Worm (Caenorhabditis elegans) whole organism, young adult: ENCODE data around the gene T23E7.2.

Experiments
- B0261.1 ChIP-seq: sonication (generic microtip); optimal IDR thresholded peaks from 2 replicates; lab custom pipeline; 2016; ENCODE audit warnings: mild to moderate bottlenecking, missing genetic modification characterization, moderate library complexity, missing compliant biosample characterization
- C17E4.6 ChIP-seq: fragments of 200-800 bp; sonication (Bioruptor generic); IDR thresholded peaks from 2 replicates; pipeline ENCODE4 v1.3.6; 2022; ENCODE audit warnings: missing genetic modification reagents, missing genetic modification characterization, missing compliant biosample characterization
- F33H1.4 ChIP-seq: fragments of 200-800 bp; sonication (Bioruptor generic); IDR thresholded peaks from 2 replicates; pipeline ENCODE4 v1.3.6; 2022; ENCODE audit warnings: missing genetic modification reagents, missing genetic modification characterization, missing compliant biosample characterization
- F49E8.2 ChIP-seq: sonication (generic microtip); optimal IDR thresholded peaks from 3 replicates; lab custom pipeline; 2017; ENCODE audit warnings: missing genetic modification characterization, mild to moderate bottlenecking, missing compliant biosample characterization, antibody characterized with exemption, moderate library complexity; ENCODE audit not compliant: insufficient read depth
- F55B11.4 ChIP-seq: sonication (generic microtip); optimal IDR thresholded peaks from 2 replicates; lab custom pipeline; 2016; ENCODE audit warnings: missing compliant biosample characterization, missing genetic modification characterization, borderline replicate concordance; ENCODE audit not compliant: insufficient read depth
- F57C9.4 ChIP-seq: sonication (generic microtip); optimal IDR thresholded peaks from 2 replicates; lab custom pipeline; 2017; ENCODE audit warnings: mild to moderate bottlenecking, missing genetic modification characterization, missing compliant biosample characterization
- K11D2.4 ChIP-seq: fragments of 200-800 bp; sonication (Bioruptor generic); IDR thresholded peaks from 2 replicates; pipeline ENCODE4 v1.3.6; 2022; ENCODE audit warnings: missing genetic modification reagents, missing genetic modification characterization, missing compliant biosample characterization
- K12H6.12 ChIP-seq: fragments of 200-800 bp; sonication (Bioruptor generic); optimal IDR thresholded peaks from 2 replicates; lab custom pipeline; 2018; ENCODE audit warnings: mild to moderate bottlenecking, missing genetic modification characterization, missing compliant biosample characterization
- T07F8.4 ChIP-seq: sonication (generic microtip); optimal IDR thresholded peaks from 2 replicates; lab custom pipeline; 2016; ENCODE audit warnings: mild to moderate bottlenecking, missing genetic modification characterization, moderate library complexity, missing compliant biosample characterization
- T26A5.8 ChIP-seq: sonication (generic microtip); optimal IDR thresholded peaks from 2 replicates; lab custom pipeline; 2016; ENCODE audit warnings: missing genetic modification characterization, missing compliant biosample characterization
- Y53G8AR.9 ChIP-seq: fragments of 200-800 bp; sonication (Bioruptor generic); conservative IDR thresholded peaks from 2 replicates; pipeline ENCODE4 v1.3.6; 2022; ENCODE audit warnings: missing genetic modification reagents, missing genetic modification characterization, missing compliant biosample characterization
- Y79H2A.3 ChIP-seq: fragments of 200-800 bp; sonication (Bioruptor generic); conservative IDR thresholded peaks from 2 replicates; pipeline ENCODE4 v1.3.6; 2022; ENCODE audit warnings: missing genetic modification reagents, missing genetic modification characterization, missing compliant biosample characterization
- aptf-2 ChIP-seq: fragments of 200-800 bp; sonication (Bioruptor generic); conservative IDR thresholded peaks from 2 replicates; pipeline ENCODE4 v1.3.6; 2022; ENCODE audit warnings: missing genetic modification reagents, missing genetic modification characterization, missing compliant biosample characterization
- aptf-3 ChIP-seq: fragments of 200-800 bp; sonication (Bioruptor generic); IDR thresholded peaks from 2 replicates; pipeline ENCODE4 v1.3.6; 2022; ENCODE audit warnings: missing genetic modification characterization, missing compliant biosample characterization
- atf-7 ChIP-seq: sonication (generic microtip); optimal IDR thresholded peaks from 2 replicates; lab custom pipeline; 2017; ENCODE audit warnings: mild to moderate bottlenecking, missing genetic modification characterization, missing compliant biosample characterization
- athp-1 ChIP-seq: sonication (generic microtip); optimal IDR thresholded peaks from 2 replicates; lab custom pipeline; 2017; ENCODE audit warnings: mild to moderate bottlenecking, missing genetic modification characterization, missing compliant biosample characterization
- attf-3 ChIP-seq: fragments of 200-800 bp; sonication (Bioruptor generic); conservative IDR thresholded peaks from 2 replicates; pipeline ENCODE4 v1.3.6; 2022; ENCODE audit warnings: missing genetic modification reagents, missing genetic modification characterization, missing compliant biosample characterization
- cebp-2 ChIP-seq: fragments of 200-800 bp; sonication (Bioruptor generic); IDR thresholded peaks from 2 replicates; pipeline ENCODE4 v1.3.6; 2022; ENCODE audit warnings: missing genetic modification characterization, missing compliant biosample characterization
- ceh-40 ChIP-seq: fragments of 200-800 bp; sonication (Bioruptor generic); IDR thresholded peaks from 2 replicates; pipeline ENCODE4 v1.3.6; 2022; ENCODE audit warnings: missing genetic modification characterization, missing compliant biosample characterization
- ceh-58 ChIP-seq: fragments of 200-800 bp; sonication (Bioruptor generic); IDR thresholded peaks from 2 replicates; pipeline ENCODE4 v1.3.6; 2022; ENCODE audit warnings: missing genetic modification characterization, missing compliant biosample characterization
- ceh-79 ChIP-seq: sonication (generic microtip); optimal IDR thresholded peaks from 2 replicates; lab custom pipeline; 2017; ENCODE audit warnings: mild to moderate bottlenecking, missing genetic modification characterization, missing compliant biosample characterization
- die-1 ChIP-seq: sonication (generic microtip); optimal IDR thresholded peaks from 2 replicates; lab custom pipeline; 2016; ENCODE audit warnings: missing genotype, mild to moderate bottlenecking, missing genetic modification characterization, missing compliant biosample characterization
- dox-1 ChIP-seq: fragments of 200-800 bp; sonication (Bioruptor generic); IDR thresholded peaks from 2 replicates; pipeline ENCODE4 v1.3.6; 2022; ENCODE audit warnings: missing genetic modification reagents, missing genetic modification characterization, missing compliant biosample characterization
- egl-18 ChIP-seq: fragments of 200-800 bp; sonication (Bioruptor generic); IDR thresholded peaks from 2 replicates; pipeline ENCODE4 v1.3.6; 2022; ENCODE audit warnings: missing genetic modification reagents, missing genetic modification characterization, missing compliant biosample characterization
- fkh-3 ChIP-seq: sonication (generic microtip); optimal IDR thresholded peaks from 2 replicates; lab custom pipeline; 2016; ENCODE audit warnings: mild to moderate bottlenecking, missing genetic modification characterization, missing compliant biosample characterization
- gei-17 ChIP-seq: fragments of 200-800 bp; sonication (Bioruptor generic); optimal IDR thresholded peaks from 2 replicates; lab custom pipeline; 2018; ENCODE audit warnings: mild to moderate bottlenecking, missing genetic modification characterization, missing compliant biosample characterization
- him-1 ChIP-seq: sonication (generic microtip); optimal IDR thresholded peaks from 2 replicates; lab custom pipeline; 2016; ENCODE audit warnings: missing genotype, missing genetic modification reagents, missing genetic modification characterization, missing compliant biosample characterization
- hlh-12 ChIP-seq: sonication (generic microtip); optimal IDR thresholded peaks from 2 replicates; lab custom pipeline; 2016; ENCODE audit warnings: missing genetic modification characterization, missing compliant biosample characterization
- hrde-1 ChIP-seq: sonication (generic microtip); optimal IDR thresholded peaks from 2 replicates; lab custom pipeline; 2016; ENCODE audit warnings: missing genetic modification characterization, mild to moderate bottlenecking, missing compliant biosample characterization, moderate library complexity, missing genotype, missing genetic modification reagents, borderline replicate concordance
- lin-26 ChIP-seq: fragments of 200-800 bp; sonication (Bioruptor generic); IDR thresholded peaks from 2 replicates; pipeline ENCODE4 v1.3.6; 2022; ENCODE audit warnings: missing genetic modification reagents, missing genetic modification characterization, missing compliant biosample characterization
- lin-35 ChIP-seq, 3 experiments: fragments of 150-350 bp in 2 of 3; sonication (generic microtip) in 1 of 3; optimal IDR thresholded peaks; 2 replicates each; lab custom pipeline; 2014 to 2018; ENCODE audit warnings: missing biosample characterization in 3 of 3, missing genetic modification characterization in 3 of 3, missing genetic modification reagents in 3 of 3
- lin-54 ChIP-seq: fragments of 200-800 bp; sonication (Bioruptor generic); optimal IDR thresholded peaks from 2 replicates; lab custom pipeline; 2018; ENCODE audit warnings: mild to moderate bottlenecking, missing genetic modification characterization, missing compliant biosample characterization
- madf-6 ChIP-seq: fragments of 200-800 bp; sonication (Bioruptor generic); IDR thresholded peaks from 2 replicates; pipeline ENCODE4 v1.3.6; 2022; ENCODE audit warnings: missing genetic modification reagents, missing genetic modification characterization, missing compliant biosample characterization
- mel-28 ChIP-seq: sonication (generic microtip); optimal IDR thresholded peaks from 2 replicates; lab custom pipeline; 2016; ENCODE audit warnings: borderline replicate concordance, mild to moderate bottlenecking, missing genetic modification characterization, missing compliant biosample characterization
- nfyb-1 ChIP-seq: fragments of 200-800 bp; sonication (Bioruptor generic); IDR thresholded peaks from 2 replicates; pipeline ENCODE4 v1.3.6; 2022; ENCODE audit warnings: missing genetic modification reagents, missing genetic modification characterization, missing compliant biosample characterization
- nhr-120 ChIP-seq: fragments of 200-800 bp; sonication (Bioruptor generic); IDR thresholded peaks from 2 replicates; pipeline ENCODE4 v1.3.6; 2022; ENCODE audit warnings: missing genetic modification characterization, missing compliant biosample characterization
- nhr-80 ChIP-seq: sonication (generic microtip); optimal IDR thresholded peaks from 2 replicates; lab custom pipeline; 2016; ENCODE audit warnings: missing genetic modification characterization, missing compliant biosample characterization
- nhr-90 ChIP-seq: sonication (generic microtip); optimal IDR thresholded peaks from 2 replicates; lab custom pipeline; 2016; ENCODE audit warnings: missing genotype, mild to moderate bottlenecking, missing genetic modification characterization, missing compliant biosample characterization
- rec-8 ChIP-seq, 2 experiments: sonication (generic microtip); optimal IDR thresholded peaks; 2 replicates each; lab custom pipeline; 2016; ENCODE audit warnings: mild to moderate bottlenecking in 2 of 2, missing genetic modification characterization in 2 of 2, missing genetic modification reagents in 2 of 2, missing genotype in 2 of 2, missing biosample characterization in 1 of 2, missing compliant biosample characterization in 1 of 2, moderate library complexity in 1 of 2
- rpc-1 ChIP-seq, 2 experiments: fragments of 150-350 bp in 1 of 2; sonication (generic microtip) in 1 of 2; optimal IDR thresholded peaks; 2 replicates each; lab custom pipeline; 2014 to 2018; ENCODE audit warnings: missing biosample characterization in 1 of 2, missing genetic modification characterization in 1 of 2, missing genetic modification reagents in 1 of 2, missing genotype in 1 of 2
- sea-2 ChIP-seq: fragments of 200-800 bp; sonication (Bioruptor generic); IDR thresholded peaks from 2 replicates; pipeline ENCODE4 v1.3.6; 2022; ENCODE audit warnings: missing genetic modification characterization, missing compliant biosample characterization
- somi-1 ChIP-seq: fragments of 200-800 bp; sonication (Bioruptor generic); optimal IDR thresholded peaks from 2 replicates; lab custom pipeline; 2018; ENCODE audit warnings: mild to moderate bottlenecking, missing genetic modification characterization, missing compliant biosample characterization
- tlf-1 ChIP-seq: fragments of 200-800 bp; sonication (Bioruptor generic); optimal IDR thresholded peaks from 2 replicates; lab custom pipeline; 2018; ENCODE audit warnings: mild to moderate bottlenecking, missing genetic modification characterization, missing compliant biosample characterization
- unc-62 ChIP-seq: fragments of 150-350 bp; optimal IDR thresholded peaks from 2 replicates; lab custom pipeline; 2014; ENCODE audit warnings: missing biosample characterization, missing genetic modification reagents, missing genetic modification characterization
- zim-3 ChIP-seq: sonication (generic microtip); optimal IDR thresholded peaks from 2 replicates; lab custom pipeline; 2017; ENCODE audit warnings: mild to moderate bottlenecking, missing genetic modification characterization, moderate library complexity, missing compliant biosample characterization
- ztf-22 ChIP-seq: fragments of 200-800 bp; sonication (Bioruptor generic); optimal IDR thresholded peaks from 2 replicates; lab custom pipeline; 2018; ENCODE audit warnings: mild to moderate bottlenecking, missing genetic modification characterization, moderate library complexity, missing compliant biosample characterization
- ztf-25 ChIP-seq: fragments of 200-800 bp; sonication (Bioruptor generic); IDR thresholded peaks from 2 replicates; pipeline ENCODE4 v1.3.6; 2022; ENCODE audit warnings: missing genetic modification reagents, missing genetic modification characterization, missing compliant biosample characterization
- ztf-26 ChIP-seq: sonication (generic microtip); optimal IDR thresholded peaks from 2 replicates; lab custom pipeline; 2017; ENCODE audit warnings: missing genetic modification characterization, missing compliant biosample characterization
- ztf-3 ChIP-seq: fragments of 200-800 bp; sonication (Bioruptor generic); optimal IDR thresholded peaks from 2 replicates; lab custom pipeline; 2018; ENCODE audit warnings: mild to moderate bottlenecking, missing genetic modification characterization, missing compliant biosample characterization
- ztf-6 ChIP-seq: fragments of 200-800 bp; sonication (Bioruptor generic); IDR thresholded peaks from 2 replicates; pipeline ENCODE4 v1.3.6; 2022; ENCODE audit warnings: missing genetic modification reagents, missing genetic modification characterization, missing compliant biosample characterization

Gene T23E7.2

ce11 chrX:17633166-17633565, 37.7 kb upstream of the T23E7.2 start (continued):
- no peak for TF ChIP-seq B0261.1 (tag; lab: Kevin White, UChicago)
- no peak for TF ChIP-seq ztf-22
- TF ChIP-seq C17E4.6, result no peak
- no peak for TF ChIP-seq F55B11.4
- no peak for TF ChIP-seq fkh-3 (tag; lab: Kevin White, UChicago)
- TF ChIP-seq madf-6 (GFP tag; lab: Robert Waterston, UW), result no peak
- TF ChIP-seq Y79H2A.3, result no peak
- peak; percentile 4 for TF ChIP-seq K12H6.12 (tag; lab: Kevin White, UChicago)
- TF ChIP-seq T07F8.4 (tag; lab: Kevin White, UChicago), result no peak
- TF ChIP-seq dox-1 (GFP tag; lab: Robert Waterston, UW), result peak; percentile 34; the same call in 1 of the 2 replicates
- no peak for TF ChIP-seq hrde-1
- no peak for TF ChIP-seq nhr-80 (tag; lab: Kevin White, UChicago)
- no peak for TF ChIP-seq rpc-1 (optimal IDR thresholded peaks at IDR 0.05; lab: Kevin White, UChicago)
- TF ChIP-seq rpc-1 (tag; optimal IDR thresholded peaks at IDR 0.05; lab: Kevin White, UChicago), result no peak
- TF ChIP-seq ceh-79 (tag; lab: Kevin White, UChicago), result no peak
- no peak for TF ChIP-seq athp-1
- TF ChIP-seq ztf-6 (GFP tag; lab: Robert Waterston, UW), result no peak
- no peak for TF ChIP-seq atf-7
- TF ChIP-seq F33H1.4 (GFP tag; lab: Robert Waterston, UW), result no peak
- TF ChIP-seq tlf-1 (GFP tag; lab: Kevin White, UChicago), result no peak
- TF ChIP-seq lin-26 (GFP tag; lab: Robert Waterston, UW), result peak; percentile 58; the same call in 1 of the 2 replicates
- TF ChIP-seq ztf-25 (GFP tag; lab: Robert Waterston, UW), result no peak
- TF ChIP-seq somi-1, result peak; percentile 74
- no peak for TF ChIP-seq ceh-40 (GFP tag; lab: Robert Waterston, UW)
- no peak for TF ChIP-seq attf-3
- no peak for TF ChIP-seq ztf-3 (GFP tag; lab: Kevin White, UChicago)
- TF ChIP-seq nhr-120 (GFP tag; lab: Robert Waterston, UW), result no peak
- TF ChIP-seq mel-28 (tag; lab: Kevin White, UChicago), result no peak
- TF ChIP-seq Y53G8AR.9 (GFP tag; lab: Robert Waterston, UW), result no peak
- no peak for TF ChIP-seq aptf-3 (GFP tag; lab: Robert Waterston, UW)
- TF ChIP-seq egl-18 (GFP tag; lab: Robert Waterston, UW), result no peak
- no peak for TF ChIP-seq rec-8 (tag; optimal IDR thresholded peaks at IDR 0.05; lab: Kevin White, UChicago)
- TF ChIP-seq ztf-26 (tag; lab: Kevin White, UChicago), result peak; percentile 86
- no peak for TF ChIP-seq hlh-12 (tag; lab: Kevin White, UChicago)
- TF ChIP-seq K11D2.4, result peak; percentile 62
- no peak for TF ChIP-seq F49E8.2 (tag; lab: Kevin White, UChicago)
- no peak for TF ChIP-seq nhr-90 (tag; lab: Kevin White, UChicago)
- TF ChIP-seq him-1, result no peak
- TF ChIP-seq cebp-2, result no peak
- no peak for TF ChIP-seq gei-17 (GFP tag; lab: Kevin White, UChicago)
- peak; percentile 25 for TF ChIP-seq die-1 (tag; lab: Kevin White, UChicago)
- no peak for TF ChIP-seq lin-35 (GFP tag; optimal IDR thresholded peaks at IDR 0.05; lab: Kevin White, UChicago)
- no peak for TF ChIP-seq unc-62 (GFP tag; lab: Kevin White, UChicago)
- TF ChIP-seq aptf-2 (GFP tag; lab: Robert Waterston, UW), result no peak
- no peak for TF ChIP-seq nfyb-1 (GFP tag; lab: Robert Waterston, UW)
- no peak for TF ChIP-seq F57C9.4
- no peak for TF ChIP-seq zim-3 (tag; lab: Kevin White, UChicago)
- no peak for TF ChIP-seq lin-54 (GFP tag; lab: Kevin White, UChicago)
- TF ChIP-seq ceh-58 (GFP tag; lab: Robert Waterston, UW), result no peak
- no peak for TF ChIP-seq T26A5.8 (tag; lab: Kevin White, UChicago)
- TF ChIP-seq sea-2 (GFP tag; lab: Robert Waterston, UW), result no peak
